Worm (Caenorhabditis elegans) whole organism, L4 larva: ENCODE results near the gene fbxa-220.

Experiments used
- lin-29 ChIP-seq: fragments of 200-800 bp; sonication (Bioruptor generic); IDR thresholded peaks from 2 replicates; pipeline ENCODE4 v1.3.6; 2022; ENCODE audit warnings: missing genetic modification reagents, missing genetic modification characterization, missing compliant biosample characterization
- mdl-1 ChIP-seq, 2 experiments: fragments of 150-350 bp in 1 of 2; sonication (generic microtip) in 1 of 2; optimal IDR thresholded peaks; 2 replicates each; lab custom pipeline; 2014 to 2017; ENCODE audit warnings: missing biosample characterization in 2 of 2, missing genetic modification characterization in 2 of 2
- pqm-1 ChIP-seq: sonication (generic microtip); optimal IDR thresholded peaks from 2 replicates; lab custom pipeline; 2017; ENCODE audit warnings: missing biosample characterization, missing genetic modification characterization
- snpc-4 ChIP-seq: fragments of 150-350 bp; optimal IDR thresholded peaks from 2 replicates; lab custom pipeline; 2014; ENCODE audit warnings: missing biosample characterization, missing genetic modification characterization
- unc-39 ChIP-seq: sonication (generic microtip); optimal IDR thresholded peaks from 2 replicates; lab custom pipeline; 2017; ENCODE audit warnings: missing biosample characterization, missing genetic modification characterization
- unc-62 ChIP-seq, 3 experiments: fragments of 150-350 bp in 1 of 3; sonication (generic microtip); optimal IDR thresholded peaks in 2 of 3; peaks in 1 of 3; 1 replicate in 1 of 3; 2 replicates in 2 of 3; lab custom pipeline; 2014 to 2017; ENCODE audit warnings: missing biosample characterization in 3 of 3, missing genetic modification characterization in 3 of 3, missing genetic modification reagents in 3 of 3, missing genotype in 1 of 3

ce11 chrIII:11487245-11487644, 3.3 kb upstream of the fbxa-220 start, which contains the start of gene popl-5:
- TF ChIP-seq pqm-1 (tag; lab: Kevin White, UChicago) (no peak), mdl-1 (tag; optimal IDR thresholded peaks at IDR 0.05; lab: Kevin White, UChicago) (no peak), unc-62 (GFP tag; optimal IDR thresholded peaks at IDR 0.05 in 1 of 2; lab: Kevin White, UChicago) (no peak), unc-62 (tag; optimal IDR thresholded peaks at IDR 0.05; lab: Kevin White, UChicago) (no peak), unc-39 (tag; lab: Kevin White, UChicago) (no peak), snpc-4 (tag; lab: Kevin White, UChicago) (no peak), lin-29 (GFP tag; lab: Robert Waterston, UW) (no peak)
